Worm (Caenorhabditis elegans) whole organism, mixed stage, embryonic: ENCODE measurements around the gene hif-1.

Source experiments
- M03D4.4 ChIP-seq: sonication (generic microtip); optimal IDR thresholded peaks from 2 replicates; lab custom pipeline; 2017; ENCODE audit warnings: mild to moderate bottlenecking, missing genetic modification characterization, missing compliant biosample characterization
- ceh-39 ChIP-seq: fragments of 150-350 bp; optimal IDR thresholded peaks from 2 replicates; lab custom pipeline; 2014; ENCODE audit warnings: missing biosample characterization, missing genetic modification characterization
- ceh-43 ChIP-seq: fragments of 200-800 bp; sonication (Bioruptor generic); optimal IDR thresholded peaks from 2 replicates; lab custom pipeline; 2018; ENCODE audit warnings: mild to moderate bottlenecking, missing genetic modification characterization, moderate library complexity, missing compliant biosample characterization
- ceh-83 ChIP-seq: fragments of 200-800 bp; sonication (Bioruptor generic); optimal IDR thresholded peaks from 2 replicates; lab custom pipeline; 2018; ENCODE audit warnings: mild to moderate bottlenecking, missing genetic modification characterization, missing compliant biosample characterization
- ces-1 ChIP-seq: fragments of 150-350 bp; optimal IDR thresholded peaks from 2 replicates; lab custom pipeline; 2014; ENCODE audit warnings: missing biosample characterization, missing genetic modification reagents, missing genetic modification characterization
- cnd-1 ChIP-seq: fragments of 200-800 bp; sonication (Bioruptor generic); optimal IDR thresholded peaks from 2 replicates; lab custom pipeline; 2018; ENCODE audit warnings: mild to moderate bottlenecking, missing genetic modification characterization, missing compliant biosample characterization
- drap-1 ChIP-seq: fragments of 200-800 bp; sonication (Bioruptor generic); optimal IDR thresholded peaks from 3 replicates; lab custom pipeline; 2018; ENCODE audit warnings: mild to moderate bottlenecking, missing genetic modification characterization, missing compliant biosample characterization
- elt-1 ChIP-seq: sonication (generic microtip); optimal IDR thresholded peaks from 2 replicates; lab custom pipeline; 2017; ENCODE audit warnings: missing genetic modification characterization, mild to moderate bottlenecking, missing compliant biosample characterization, antibody characterized with exemption, moderate library complexity, borderline replicate concordance; ENCODE audit not compliant: insufficient read depth
- elt-3 ChIP-seq: fragments of 150-350 bp; optimal IDR thresholded peaks from 2 replicates; lab custom pipeline; 2014; ENCODE audit warnings: missing biosample characterization, missing genetic modification characterization
- flh-1 ChIP-seq: fragments of 200-800 bp; sonication (Bioruptor generic); optimal IDR thresholded peaks from 2 replicates; lab custom pipeline; 2018; ENCODE audit warnings: mild to moderate bottlenecking, missing genetic modification characterization, moderate library complexity, missing compliant biosample characterization
- ham-2 ChIP-seq: fragments of 200-800 bp; sonication (Bioruptor generic); optimal IDR thresholded peaks from 2 replicates; lab custom pipeline; 2018; ENCODE audit warnings: mild to moderate bottlenecking, missing genetic modification characterization, missing compliant biosample characterization
- hlh-1 ChIP-seq: fragments of 150-350 bp; optimal IDR thresholded peaks from 2 replicates; lab custom pipeline; 2014; ENCODE audit warnings: missing biosample characterization, missing genetic modification reagents, missing genetic modification characterization
- lin-13 ChIP-seq: fragments of 150-350 bp; optimal IDR thresholded peaks from 2 replicates; lab custom pipeline; 2014; ENCODE audit warnings: missing biosample characterization, missing genetic modification characterization
- lsy-2 ChIP-seq: fragments of 150-350 bp; optimal IDR thresholded peaks from 2 replicates; lab custom pipeline; 2014; ENCODE audit warnings: missing biosample characterization, missing genetic modification characterization
- mab-5 ChIP-seq: fragments of 150-350 bp; optimal IDR thresholded peaks from 2 replicates; lab custom pipeline; 2014; ENCODE audit warnings: missing biosample characterization, missing genetic modification characterization
- mep-1 ChIP-seq: fragments of 150-350 bp; optimal IDR thresholded peaks from 2 replicates; lab custom pipeline; 2017; ENCODE audit warnings: missing biosample characterization, missing genetic modification reagents, missing genetic modification characterization, inconsistent platforms
- mls-2 ChIP-seq: sonication (generic microtip); optimal IDR thresholded peaks from 2 replicates; lab custom pipeline; 2016; ENCODE audit warnings: mild to moderate bottlenecking, missing genetic modification characterization, moderate library complexity, missing compliant biosample characterization
- nhr-2 ChIP-seq: fragments of 150-350 bp; optimal IDR thresholded peaks from 2 replicates; lab custom pipeline; 2014; ENCODE audit warnings: missing biosample characterization, missing genetic modification characterization
- nhr-237 ChIP-seq: fragments of 150-350 bp; optimal IDR thresholded peaks from 2 replicates; lab custom pipeline; 2014; ENCODE audit warnings: missing biosample characterization, missing genetic modification characterization
- nhr-28 ChIP-seq: fragments of 150-350 bp; optimal IDR thresholded peaks from 2 replicates; lab custom pipeline; 2014; ENCODE audit warnings: missing biosample characterization, missing genetic modification characterization
- nhr-76 ChIP-seq: sonication (generic microtip); optimal IDR thresholded peaks from 2 replicates; lab custom pipeline; 2017; ENCODE audit warnings: missing biosample characterization, missing genetic modification characterization
- snpc-4 ChIP-seq: fragments of 150-350 bp; optimal IDR thresholded peaks from 2 replicates; lab custom pipeline; 2014; ENCODE audit warnings: missing biosample characterization, missing genetic modification characterization
- sptf-1 ChIP-seq: sonication (generic microtip); optimal IDR thresholded peaks from 2 replicates; lab custom pipeline; 2017; ENCODE audit warnings: mild to moderate bottlenecking, missing genetic modification characterization, moderate library complexity, missing compliant biosample characterization
- tbx-8 ChIP-seq: fragments of 200-800 bp; sonication (Bioruptor generic); optimal IDR thresholded peaks from 2 replicates; lab custom pipeline; 2018; ENCODE audit warnings: mild to moderate bottlenecking, missing genetic modification characterization, moderate library complexity, missing compliant biosample characterization
- unc-120 ChIP-seq: sonication (generic microtip); optimal IDR thresholded peaks from 2 replicates; lab custom pipeline; 2017; ENCODE audit warnings: missing genetic modification characterization, missing compliant biosample characterization; ENCODE audit not compliant: poor library complexity, severe bottlenecking
- unc-62 ChIP-seq: fragments of 150-350 bp; optimal IDR thresholded peaks from 2 replicates; lab custom pipeline; 2014; ENCODE audit warnings: missing biosample characterization, missing genetic modification reagents, missing genetic modification characterization
- zip-8 ChIP-seq: fragments of 150-350 bp; optimal IDR thresholded peaks from 2 replicates; lab custom pipeline; 2014; ENCODE audit warnings: missing biosample characterization, missing genetic modification characterization

hif-1 gene

ce11 chrV:20778257-20778697 lies 1.9 kb upstream of the hif-1 start:
- TF ChIP-seq drap-1 (GFP tag; lab: Kevin White, UChicago) (no peak), snpc-4 (no peak), lsy-2 (tag; lab: Kevin White, UChicago) (peak; percentile 58), ces-1 (GFP tag; lab: Kevin White, UChicago) (peak; percentile 95), nhr-237 (tag; lab: Kevin White, UChicago) (peak; percentile 88), unc-62 (GFP tag; lab: Kevin White, UChicago) (peak; percentile 94), hlh-1 (peak; percentile 80), ceh-83 (GFP tag; lab: Kevin White, UChicago) (no peak), flh-1 (no peak), lin-13 (peak; percentile 48), tbx-8 (GFP tag; lab: Kevin White, UChicago) (no peak), sptf-1 (tag; lab: Kevin White, UChicago) (peak; percentile 52), mls-2 (no peak), unc-120 (tag; lab: Kevin White, UChicago) (peak; percentile 88), ceh-39 (tag; lab: Kevin White, UChicago) (peak; percentile 28), elt-3 (tag; lab: Kevin White, UChicago) (peak; percentile 21), mab-5 (tag; lab: Kevin White, UChicago) (peak; percentile 27), nhr-2 (tag; lab: Kevin White, UChicago) (peak; percentile 86), mep-1 (tag; lab: Kevin White, UChicago) (peak; percentile 87)

DNA sequence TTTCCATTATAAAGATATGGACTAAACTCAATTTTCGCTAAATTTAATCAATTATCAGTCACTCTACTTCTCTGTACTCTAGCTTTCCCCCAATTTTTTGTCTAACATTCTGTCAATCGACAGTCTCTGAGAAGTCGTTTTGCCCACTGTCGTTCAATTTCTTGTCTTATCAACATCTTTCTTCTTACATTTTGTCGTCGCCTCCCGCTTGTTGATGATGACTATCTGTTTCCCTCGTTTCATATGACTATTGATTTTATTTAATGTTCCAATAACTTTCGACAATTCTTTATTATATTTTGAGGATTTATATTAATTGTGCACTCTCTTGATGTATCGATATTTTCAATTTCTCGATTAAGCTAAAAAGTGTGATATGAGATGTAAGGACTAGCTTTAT lies 1.3 kb upstream of the hif-1 start:
- TF ChIP-seq tbx-8 (GFP tag; lab: Kevin White, UChicago) (no peak), nhr-76 (no peak), elt-1 (tag; lab: Kevin White, UChicago) (peak; percentile 15)

- TF ChIP-seq unc-62 (GFP tag; lab: Kevin White, UChicago): peak; percentile 54
- peak; percentile 82 for TF ChIP-seq hlh-1
- TF ChIP-seq lsy-2 (tag; lab: Kevin White, UChicago): no peak
Measured at ce11 chrV:20779707-20780346, 380 bp upstream of the hif-1 start.

DNA sequence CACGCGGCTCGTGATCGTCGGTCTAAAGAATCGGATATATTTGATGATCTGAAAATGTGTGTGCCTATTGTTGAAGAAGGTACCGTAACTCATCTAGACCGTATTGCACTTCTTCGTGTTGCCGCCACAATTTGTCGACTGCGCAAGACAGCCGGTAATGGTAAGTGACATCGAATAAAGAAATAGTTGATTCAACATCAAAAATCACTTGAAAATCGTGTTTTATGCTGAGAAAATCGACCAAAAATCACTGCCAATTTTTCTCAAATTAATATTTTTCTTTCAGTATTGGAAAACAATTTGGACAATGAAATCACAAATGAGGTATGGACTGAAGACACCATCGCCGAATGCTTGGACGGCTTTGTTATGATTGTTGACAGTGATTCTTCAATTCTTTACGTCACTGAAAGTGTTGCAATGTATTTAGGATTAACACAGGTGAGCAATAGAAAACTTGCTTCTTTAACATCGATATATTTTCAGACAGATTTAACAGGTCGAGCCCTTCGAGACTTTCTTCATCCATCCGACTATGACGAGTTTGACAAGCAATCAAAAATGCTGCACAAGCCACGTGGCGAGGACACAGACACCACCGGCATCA lies 1.2 kb downstream of the hif-1 start:
- TF ChIP-seq cnd-1 (tag; lab: Kevin White, UChicago) (no peak), hlh-1 (no peak), nhr-2 (tag; lab: Kevin White, UChicago) (no peak), lin-13 (no peak), nhr-28 (tag; lab: Kevin White, UChicago) (no peak), ces-1 (GFP tag; lab: Kevin White, UChicago) (no peak), elt-1 (tag; lab: Kevin White, UChicago) (no peak), ceh-39 (tag; lab: Kevin White, UChicago) (no peak), zip-8 (no peak), unc-120 (tag; lab: Kevin White, UChicago) (no peak), ham-2 (no peak), drap-1 (GFP tag; lab: Kevin White, UChicago) (no peak), elt-3 (tag; lab: Kevin White, UChicago) (no peak), mep-1 (tag; lab: Kevin White, UChicago) (no peak), ceh-43 (GFP tag; lab: Kevin White, UChicago) (no peak), M03D4.4 (tag; lab: Kevin White, UChicago) (no peak)

ce11 chrV:20782188-20782587 lies 2.0 kb downstream of the hif-1 start:
- TF ChIP-seq lsy-2 (tag; lab: Kevin White, UChicago) (no peak), ces-1 (GFP tag; lab: Kevin White, UChicago) (peak; percentile 96), mep-1 (tag; lab: Kevin White, UChicago) (peak; percentile 33), ham-2 (no peak), ceh-39 (tag; lab: Kevin White, UChicago) (no peak), unc-62 (GFP tag; lab: Kevin White, UChicago) (peak; percentile 30)
